Worm (Caenorhabditis elegans) whole organism, L1 larva: ENCODE data around the gene mrck-1.

Experiments used
- C04F5.9 ChIP-seq: sonication (generic microtip); optimal IDR thresholded peaks from 2 replicates; lab custom pipeline; 2016; ENCODE audit warnings: missing genetic modification characterization, missing compliant biosample characterization
- C34B4.2 ChIP-seq: sonication (generic microtip); optimal IDR thresholded peaks from 2 replicates; lab custom pipeline; 2017; ENCODE audit warnings: mild to moderate bottlenecking, missing genetic modification characterization, missing compliant biosample characterization
- F16B12.6 ChIP-seq: fragments of 150-350 bp; optimal IDR thresholded peaks from 2 replicates; lab custom pipeline; 2014; ENCODE audit warnings: missing biosample characterization, missing genetic modification characterization
- Y116A8C.19 ChIP-seq: sonication (generic microtip); optimal IDR thresholded peaks from 2 replicates; lab custom pipeline; 2016; ENCODE audit warnings: missing compliant biosample characterization, missing genetic modification characterization, borderline replicate concordance
- alr-1 ChIP-seq: fragments of 200-800 bp; sonication (Bioruptor generic); optimal IDR thresholded peaks from 2 replicates; lab custom pipeline; 2018; ENCODE audit warnings: borderline replicate concordance, mild to moderate bottlenecking, missing genetic modification characterization, missing compliant biosample characterization
- aly-2 ChIP-seq: fragments of 150-350 bp; optimal IDR thresholded peaks from 2 replicates; lab custom pipeline; 2014; ENCODE audit warnings: missing biosample characterization, missing genetic modification characterization
- ama-1 ChIP-seq: fragments of 150-350 bp; optimal IDR thresholded peaks from 2 replicates; lab custom pipeline; 2014
- blmp-1 ChIP-seq: fragments of 150-350 bp; optimal IDR thresholded peaks from 2 replicates; lab custom pipeline; 2014; ENCODE audit warnings: missing biosample characterization, missing genetic modification characterization
- ceh-82 ChIP-seq, 3 experiments: fragments of 150-350 bp in 1 of 3; sonication (generic microtip) in 2 of 3; optimal IDR thresholded peaks; 2 replicates each; lab custom pipeline; 2014 to 2017; ENCODE audit warnings: missing biosample characterization in 3 of 3, missing genetic modification characterization in 3 of 3
- ceh-90 ChIP-seq: sonication (generic microtip); optimal IDR thresholded peaks from 2 replicates; lab custom pipeline; 2016; ENCODE audit warnings: missing genetic modification characterization, missing compliant biosample characterization
- ces-1 ChIP-seq: fragments of 150-350 bp; optimal IDR thresholded peaks from 2 replicates; lab custom pipeline; 2014; ENCODE audit warnings: missing biosample characterization, missing genetic modification reagents, missing genetic modification characterization
- dsc-1 ChIP-seq: sonication (generic microtip); optimal IDR thresholded peaks from 2 replicates; lab custom pipeline; 2016; ENCODE audit warnings: mild to moderate bottlenecking, missing genetic modification characterization, missing compliant biosample characterization
- efl-3 ChIP-seq: fragments of 200-800 bp; sonication (Bioruptor generic); optimal IDR thresholded peaks from 2 replicates; lab custom pipeline; 2018; ENCODE audit warnings: mild to moderate bottlenecking, missing genetic modification characterization, missing compliant biosample characterization
- elt-3 ChIP-seq, 6 experiments: fragments of 150-350 bp in 1 of 6; sonication (generic microtip); optimal IDR thresholded peaks; 2 replicates each; lab custom pipeline; 2017 to 2018; ENCODE audit warnings: missing biosample characterization in 6 of 6, missing genetic modification characterization in 6 of 6, inconsistent platforms in 1 of 6
- hlh-17 ChIP-seq: fragments of 200-800 bp; sonication (Bioruptor generic); optimal IDR thresholded peaks from 2 replicates; lab custom pipeline; 2018; ENCODE audit warnings: missing genetic modification characterization, mild to moderate bottlenecking, missing compliant biosample characterization, moderate library complexity, borderline replicate concordance
- hlh-4 ChIP-seq: sonication (generic microtip); optimal IDR thresholded peaks from 2 replicates; lab custom pipeline; 2016; ENCODE audit warnings: mild to moderate bottlenecking, missing genetic modification characterization, missing compliant biosample characterization
- hpl-2 ChIP-seq: fragments of 150-350 bp; optimal IDR thresholded peaks from 2 replicates; lab custom pipeline; 2014; ENCODE audit warnings: missing biosample characterization, missing genetic modification reagents, missing genetic modification characterization
- irx-1 ChIP-seq: sonication (generic microtip); optimal IDR thresholded peaks from 2 replicates; lab custom pipeline; 2016; ENCODE audit warnings: missing genetic modification characterization, missing compliant biosample characterization
- isw-1 ChIP-seq: fragments of 200-800 bp; sonication (Bioruptor generic); IDR thresholded peaks from 2 replicates; pipeline ENCODE4 v1.3.6; 2022; ENCODE audit warnings: missing genetic modification characterization, missing compliant biosample characterization
- lin-14 ChIP-seq: fragments of 200-800 bp; sonication (Bioruptor generic); optimal IDR thresholded peaks from 2 replicates; lab custom pipeline; 2018; ENCODE audit warnings: mild to moderate bottlenecking, missing genetic modification characterization, moderate library complexity, missing compliant biosample characterization
- lin-15B ChIP-seq: fragments of 150-350 bp; sonication (generic microtip); optimal IDR thresholded peaks from 3 replicates; lab custom pipeline; 2014; ENCODE audit warnings: missing biosample characterization, missing genetic modification characterization
- lin-39 ChIP-seq: fragments of 150-350 bp; optimal IDR thresholded peaks from 2 replicates; lab custom pipeline; 2014; ENCODE audit warnings: missing biosample characterization, missing genetic modification reagents, missing genetic modification characterization
- lir-3 ChIP-seq: sonication (generic microtip); optimal IDR thresholded peaks from 2 replicates; lab custom pipeline; 2016; ENCODE audit warnings: mild to moderate bottlenecking, missing genetic modification characterization, moderate library complexity, missing compliant biosample characterization; ENCODE audit not compliant: poor library complexity
- lsy-2 ChIP-seq, 2 experiments: fragments of 150-350 bp; optimal IDR thresholded peaks; 2 replicates each; lab custom pipeline; 2014; ENCODE audit warnings: missing biosample characterization in 2 of 2, missing genetic modification characterization in 2 of 2
- mab-9 ChIP-seq: fragments of 200-800 bp; sonication (Bioruptor generic); IDR thresholded peaks from 2 replicates; pipeline ENCODE4 v1.3.6; 2022; ENCODE audit warnings: missing genetic modification reagents, missing genetic modification characterization, missing compliant biosample characterization
- mdl-1 ChIP-seq, 2 experiments: fragments of 150-350 bp; optimal IDR thresholded peaks; 2 replicates each; lab custom pipeline; 2014 to 2017; ENCODE audit warnings: missing biosample characterization in 2 of 2, missing genetic modification characterization in 2 of 2, inconsistent platforms in 1 of 2
- mef-2 ChIP-seq: fragments of 150-350 bp; optimal IDR thresholded peaks from 2 replicates; lab custom pipeline; 2014; ENCODE audit warnings: missing biosample characterization, missing genetic modification characterization
- mep-1 ChIP-seq: fragments of 150-350 bp; optimal IDR thresholded peaks from 2 replicates; lab custom pipeline; 2014; ENCODE audit warnings: missing biosample characterization, missing genetic modification characterization
- nhr-11 ChIP-seq: fragments of 150-350 bp; optimal IDR thresholded peaks from 2 replicates; lab custom pipeline; 2014; ENCODE audit warnings: missing biosample characterization, missing genetic modification characterization
- nhr-12 ChIP-seq: sonication (generic microtip); optimal IDR thresholded peaks from 2 replicates; lab custom pipeline; 2017; ENCODE audit warnings: missing biosample characterization, missing genetic modification characterization
- nhr-20 ChIP-seq: sonication (generic microtip); optimal IDR thresholded peaks from 2 replicates; lab custom pipeline; 2016; ENCODE audit warnings: mild to moderate bottlenecking, missing genetic modification characterization, missing compliant biosample characterization
- nhr-28 ChIP-seq: fragments of 150-350 bp; optimal IDR thresholded peaks from 2 replicates; lab custom pipeline; 2014; ENCODE audit warnings: missing biosample characterization, missing genetic modification characterization
- nhr-47 ChIP-seq: sonication (generic microtip); optimal IDR thresholded peaks from 2 replicates; lab custom pipeline; 2016; ENCODE audit warnings: mild to moderate bottlenecking, missing genetic modification characterization, moderate library complexity, missing compliant biosample characterization
- nhr-71 ChIP-seq: sonication (generic microtip); optimal IDR thresholded peaks from 2 replicates; lab custom pipeline; 2016; ENCODE audit warnings: mild to moderate bottlenecking, missing genetic modification characterization, moderate library complexity, missing compliant biosample characterization
- nhr-76 ChIP-seq: sonication (generic microtip); optimal IDR thresholded peaks from 2 replicates; lab custom pipeline; 2017; ENCODE audit warnings: missing biosample characterization, missing genetic modification characterization
- nhr-84 ChIP-seq: sonication (generic microtip); optimal IDR thresholded peaks from 2 replicates; lab custom pipeline; 2017; ENCODE audit warnings: missing biosample characterization, missing genetic modification characterization
- nhr-90 ChIP-seq: sonication (generic microtip); optimal IDR thresholded peaks from 2 replicates; lab custom pipeline; 2016; ENCODE audit warnings: mild to moderate bottlenecking, missing genetic modification characterization, missing compliant biosample characterization; ENCODE audit not compliant: poor library complexity
- rnt-1 ChIP-seq: sonication (generic microtip); optimal IDR thresholded peaks from 2 replicates; lab custom pipeline; 2016; ENCODE audit warnings: mild to moderate bottlenecking, missing genetic modification characterization, moderate library complexity, missing compliant biosample characterization
- snu-23 ChIP-seq: sonication (generic microtip); optimal IDR thresholded peaks from 2 replicates; lab custom pipeline; 2016; ENCODE audit warnings: missing genetic modification characterization, missing compliant biosample characterization
- sox-4 ChIP-seq: sonication (generic microtip); optimal IDR thresholded peaks from 2 replicates; lab custom pipeline; 2016; ENCODE audit warnings: missing genetic modification characterization, missing compliant biosample characterization
- sptf-1 ChIP-seq: fragments of 150-350 bp; optimal IDR thresholded peaks from 2 replicates; lab custom pipeline; 2014; ENCODE audit warnings: missing biosample characterization, missing genetic modification characterization
- sup-37 ChIP-seq: fragments of 200-800 bp; sonication (Bioruptor generic); optimal IDR thresholded peaks from 2 replicates; lab custom pipeline; 2018; ENCODE audit warnings: mild to moderate bottlenecking, missing genetic modification characterization, missing compliant biosample characterization
- swsn-7 ChIP-seq: sonication (generic microtip); optimal IDR thresholded peaks from 2 replicates; lab custom pipeline; 2016; ENCODE audit warnings: missing genetic modification characterization, missing compliant biosample characterization
- tbx-2 ChIP-seq: sonication (generic microtip); optimal IDR thresholded peaks from 2 replicates; lab custom pipeline; 2016; ENCODE audit warnings: missing genetic modification characterization, missing compliant biosample characterization
- tlp-1 ChIP-seq: fragments of 150-350 bp; optimal IDR thresholded peaks from 2 replicates; lab custom pipeline; 2014; ENCODE audit warnings: missing biosample characterization, missing genetic modification characterization
- unc-130 ChIP-seq: fragments of 150-350 bp; optimal IDR thresholded peaks from 2 replicates; lab custom pipeline; 2017; ENCODE audit warnings: missing biosample characterization, missing genetic modification characterization, inconsistent platforms
- unc-30 ChIP-seq: sonication (generic microtip); optimal IDR thresholded peaks from 2 replicates; lab custom pipeline; 2017; ENCODE audit warnings: missing biosample characterization, missing genetic modification characterization
- unc-98 ChIP-seq: fragments of 200-800 bp; sonication (Bioruptor generic); IDR thresholded peaks from 2 replicates; pipeline ENCODE4 v1.3.6; 2022; ENCODE audit warnings: missing genetic modification characterization, missing compliant biosample characterization
- vab-15 ChIP-seq: sonication (generic microtip); optimal IDR thresholded peaks from 2 replicates; lab custom pipeline; 2017; ENCODE audit warnings: missing genotype, mild to moderate bottlenecking, missing genetic modification characterization, missing compliant biosample characterization
- zag-1 ChIP-seq: fragments of 150-350 bp; optimal IDR thresholded peaks from 2 replicates; lab custom pipeline; 2014; ENCODE audit warnings: missing biosample characterization, missing genetic modification characterization
- ztf-11 ChIP-seq, 2 experiments: sonication (generic microtip); optimal IDR thresholded peaks; 2 replicates each; lab custom pipeline; 2016 to 2017; ENCODE audit warnings: missing genetic modification characterization in 2 of 2, missing biosample characterization in 1 of 2, missing compliant biosample characterization in 1 of 2
- ztf-4 ChIP-seq: fragments of 150-350 bp; optimal IDR thresholded peaks from 2 replicates; lab custom pipeline; 2014; ENCODE audit warnings: missing biosample characterization, missing genetic modification characterization

The mrck-1 gene

ce11 chrV:6248714-6249113, 18.4 kb downstream of the mrck-1 start (continued):
- TF ChIP-seq mef-2 (tag; lab: Kevin White, UChicago) (no peak), nhr-28 (tag; lab: Kevin White, UChicago) (no peak), unc-98 (GFP tag; lab: Robert Waterston, UW) (no peak), sox-4 (tag; lab: Kevin White, UChicago) (no peak), nhr-11 (no peak), nhr-90 (tag; lab: Kevin White, UChicago) (peak; percentile 39), ces-1 (no peak), dsc-1 (no peak), alr-1 (tag; lab: Kevin White, UChicago) (no peak), C34B4.2 (tag; lab: Kevin White, UChicago) (no peak), vab-15 (tag; lab: Kevin White, UChicago) (no peak), hpl-2 (GFP tag; lab: Kevin White, UChicago) (no peak), nhr-71 (tag; lab: Kevin White, UChicago) (peak; percentile 54), swsn-7 (tag; lab: Kevin White, UChicago) (no peak), nhr-84 (no peak), lin-14 (peak; percentile 48), ztf-11 (tag; optimal IDR thresholded peaks at IDR 0.05; lab: Kevin White, UChicago) (no peak), sup-37 (GFP tag; lab: Kevin White, UChicago) (no peak), blmp-1 (tag; lab: Kevin White, UChicago) (peak; percentile 56), ama-1 (no peak), zag-1 (tag; lab: Kevin White, UChicago) (no peak), aly-2 (tag; lab: Kevin White, UChicago) (no peak), mab-9 (GFP tag; lab: Robert Waterston, UW) (no peak), tlp-1 (tag; lab: Kevin White, UChicago) (no peak), lsy-2 (tag; optimal IDR thresholded peaks at IDR 0.05; lab: Kevin White, UChicago) (peak; percentile 16 to 60), efl-3 (GFP tag; lab: Kevin White, UChicago) (no peak), Y116A8C.19 (tag; lab: Kevin White, UChicago) (no peak), unc-30 (no peak), lin-15B (tag; lab: Kevin White, UChicago) (no peak), lin-39 (tag; lab: Kevin White, UChicago) (no peak), ztf-4 (tag; lab: Kevin White, UChicago) (no peak), nhr-76 (no peak), isw-1 (GFP tag; lab: Robert Waterston, UW) (no peak), mdl-1 (tag; optimal IDR thresholded peaks at IDR 0.05; lab: Kevin White, UChicago) (peak in 1 of 2 experiments; percentile 2), ceh-82 (tag; optimal IDR thresholded peaks at IDR 0.05; lab: Kevin White, UChicago) (no peak)

- TF ChIP-seq ama-1 (no peak), ztf-11 (tag; optimal IDR thresholded peaks at IDR 0.05; lab: Kevin White, UChicago) (no peak), C04F5.9 (tag; lab: Kevin White, UChicago) (no peak), mep-1 (peak; percentile 36), sup-37 (GFP tag; lab: Kevin White, UChicago) (no peak), swsn-7 (tag; lab: Kevin White, UChicago) (no peak), nhr-12 (tag; lab: Kevin White, UChicago) (no peak), rnt-1 (tag; lab: Kevin White, UChicago) (no peak), ces-1 (no peak), F16B12.6 (tag; lab: Kevin White, UChicago) (no peak), hlh-4 (tag; lab: Kevin White, UChicago) (no peak), tbx-2 (tag; lab: Kevin White, UChicago) (peak; percentile 50), ceh-90 (tag; lab: Kevin White, UChicago) (no peak), lir-3 (peak; percentile 21), nhr-20 (tag; lab: Kevin White, UChicago) (peak; percentile 87), nhr-47 (tag; lab: Kevin White, UChicago) (peak; percentile 65), nhr-71 (tag; lab: Kevin White, UChicago) (peak; percentile 82), nhr-76 (no peak), C34B4.2 (tag; lab: Kevin White, UChicago) (no peak), tlp-1 (tag; lab: Kevin White, UChicago) (no peak), elt-3 (tag; optimal IDR thresholded peaks at IDR 0.05; lab: Kevin White, UChicago) (peak; percentile 1 to 97 (median 86)), unc-30 (no peak), sptf-1 (tag; lab: Kevin White, UChicago) (no peak), irx-1 (tag; lab: Kevin White, UChicago) (no peak), snu-23 (GFP tag; lab: Kevin White, UChicago) (peak; percentile 59), zag-1 (tag; lab: Kevin White, UChicago) (no peak), ceh-82 (tag; optimal IDR thresholded peaks at IDR 0.05; lab: Kevin White, UChicago) (no peak), hlh-17 (GFP tag; lab: Kevin White, UChicago) (no peak), unc-130 (tag; lab: Kevin White, UChicago) (peak; percentile 64)
These were observed 19.7 kb downstream of the mrck-1 start for ce11 chrV:6247397-6247796.
